Worm (Caenorhabditis elegans) whole organism, L3 larva: Measurements from ENCODE around the gene rbf-1.

Experiments
- R02D3.7 ChIP-seq: fragments of 150-350 bp; optimal IDR thresholded peaks from 2 replicates; lab custom pipeline; 2014; ENCODE audit warnings: missing biosample characterization, missing genetic modification characterization
- ZK546.5 ChIP-seq: sonication (generic microtip); optimal IDR thresholded peaks from 2 replicates; lab custom pipeline; 2017; ENCODE audit warnings: missing biosample characterization, missing genetic modification characterization
- aly-2 ChIP-seq: fragments of 150-350 bp; optimal IDR thresholded peaks from 2 replicates; lab custom pipeline; 2014; ENCODE audit warnings: missing biosample characterization, missing genetic modification characterization
- ama-1 ChIP-seq: fragments of 150-350 bp; optimal IDR thresholded peaks from 2 replicates; lab custom pipeline; 2018
- ceh-28 ChIP-seq: fragments of 150-350 bp; optimal IDR thresholded peaks from 2 replicates; lab custom pipeline; 2014; ENCODE audit warnings: missing biosample characterization, missing genetic modification reagents, missing genetic modification characterization
- ceh-9 ChIP-seq: sonication (generic microtip); optimal IDR thresholded peaks from 2 replicates; lab custom pipeline; 2018; ENCODE audit warnings: missing biosample characterization, missing genetic modification characterization
- egl-27 ChIP-seq: sonication (generic microtip); optimal IDR thresholded peaks from 4 replicates; lab custom pipeline; 2017; ENCODE audit warnings: missing biosample characterization, missing genetic modification reagents, missing genetic modification characterization
- egl-5 ChIP-seq: fragments of 150-350 bp; optimal IDR thresholded peaks from 2 replicates; lab custom pipeline; 2017; ENCODE audit warnings: missing biosample characterization, missing genetic modification reagents, missing genetic modification characterization, inconsistent platforms
- elt-1 ChIP-seq: fragments of 150-350 bp; optimal IDR thresholded peaks from 2 replicates; lab custom pipeline; 2014; ENCODE audit warnings: missing biosample characterization, missing genetic modification characterization
- elt-3 ChIP-seq, 3 experiments: fragments of 150-350 bp in 1 of 3; sonication (generic microtip) in 2 of 3; optimal IDR thresholded peaks; 2 replicates in 2 of 3; 4 replicates in 1 of 3; lab custom pipeline; 2014 to 2017; ENCODE audit warnings: missing biosample characterization in 3 of 3, missing genetic modification characterization in 3 of 3
- eor-1 ChIP-seq, 2 experiments: fragments of 150-350 bp; optimal IDR thresholded peaks; 2 replicates each; lab custom pipeline; 2014 to 2018; ENCODE audit warnings: missing biosample characterization in 2 of 2, missing genetic modification characterization in 2 of 2
- fkh-2 ChIP-seq: fragments of 150-350 bp; optimal IDR thresholded peaks from 2 replicates; lab custom pipeline; 2014; ENCODE audit warnings: missing biosample characterization, missing genetic modification reagents, missing genetic modification characterization
- hmg-11 ChIP-seq: sonication (generic microtip); optimal IDR thresholded peaks from 2 replicates; lab custom pipeline; 2016; ENCODE audit warnings: missing genetic modification characterization, missing compliant biosample characterization
- jun-1 ChIP-seq: fragments of 150-350 bp; optimal IDR thresholded peaks from 2 replicates; lab custom pipeline; 2014; ENCODE audit warnings: missing biosample characterization, missing genetic modification reagents, missing genetic modification characterization
- lin-15B ChIP-seq: fragments of 150-350 bp; optimal IDR thresholded peaks from 2 replicates; lab custom pipeline; 2014; ENCODE audit warnings: missing biosample characterization, missing genetic modification characterization
- lin-39 ChIP-seq: fragments of 150-350 bp; optimal IDR thresholded peaks from 2 replicates; lab custom pipeline; 2018; ENCODE audit warnings: missing biosample characterization, missing genetic modification reagents, missing genetic modification characterization
- mdl-1 ChIP-seq: fragments of 150-350 bp; optimal IDR thresholded peaks from 2 replicates; lab custom pipeline; 2014; ENCODE audit warnings: missing biosample characterization, missing genetic modification characterization
- mml-1 ChIP-seq: fragments of 150-350 bp; sonication (generic microtip); optimal IDR thresholded peaks from 3 replicates; lab custom pipeline; 2014; ENCODE audit warnings: missing biosample characterization, missing genetic modification characterization
- nfya-1 ChIP-seq: sonication (generic microtip); optimal IDR thresholded peaks from 2 replicates; lab custom pipeline; 2017; ENCODE audit warnings: missing genetic modification characterization, mild to moderate bottlenecking, missing compliant biosample characterization, antibody characterized with exemption, moderate library complexity; ENCODE audit not compliant: insufficient read depth
- nhr-11 ChIP-seq: fragments of 150-350 bp; optimal IDR thresholded peaks from 2 replicates; lab custom pipeline; 2014; ENCODE audit warnings: missing biosample characterization, missing genetic modification characterization
- nhr-12 ChIP-seq: fragments of 150-350 bp; optimal IDR thresholded peaks from 2 replicates; lab custom pipeline; 2014; ENCODE audit warnings: missing biosample characterization, missing genetic modification characterization
- nhr-23 ChIP-seq: fragments of 150-350 bp; optimal IDR thresholded peaks from 2 replicates; lab custom pipeline; 2014; ENCODE audit warnings: missing biosample characterization, missing genetic modification reagents, missing genetic modification characterization
- nhr-25 ChIP-seq: sonication (generic microtip); optimal IDR thresholded peaks from 2 replicates; lab custom pipeline; 2017; ENCODE audit warnings: missing biosample characterization, missing genetic modification characterization
- nhr-43 ChIP-seq: sonication (generic microtip); optimal IDR thresholded peaks from 2 replicates; lab custom pipeline; 2016; ENCODE audit warnings: mild to moderate bottlenecking, missing genetic modification characterization, missing compliant biosample characterization; ENCODE audit not compliant: poor library complexity, severe bottlenecking
- nhr-67 ChIP-seq: fragments of 150-350 bp; optimal IDR thresholded peaks from 2 replicates; lab custom pipeline; 2014; ENCODE audit warnings: missing biosample characterization, missing genetic modification characterization
- nhr-76 ChIP-seq: fragments of 150-350 bp; sonication (generic microtip); optimal IDR thresholded peaks from 5 replicates; lab custom pipeline; 2014; ENCODE audit warnings: missing biosample characterization, missing genetic modification characterization
- nhr-77 ChIP-seq: fragments of 150-350 bp; optimal IDR thresholded peaks from 2 replicates; lab custom pipeline; 2014; ENCODE audit warnings: missing biosample characterization, missing genetic modification characterization
- pha-4 ChIP-seq: fragments of 150-350 bp; optimal IDR thresholded peaks from 2 replicates; lab custom pipeline; 2014; ENCODE audit warnings: missing biosample characterization, missing genetic modification reagents, missing genetic modification characterization
- pqm-1 ChIP-seq: fragments of 150-350 bp; optimal IDR thresholded peaks from 2 replicates; lab custom pipeline; 2017; ENCODE audit warnings: missing biosample characterization, missing genetic modification characterization, inconsistent platforms
- sea-2 ChIP-seq: fragments of 150-350 bp; sonication (generic microtip); optimal IDR thresholded peaks from 4 replicates; lab custom pipeline; 2014; ENCODE audit warnings: missing biosample characterization, missing genetic modification reagents, missing genetic modification characterization
- skn-1 ChIP-seq: fragments of 150-350 bp; optimal IDR thresholded peaks from 2 replicates; lab custom pipeline; 2014; ENCODE audit warnings: missing biosample characterization, missing genetic modification characterization
- tbx-2 ChIP-seq: sonication (generic microtip); optimal IDR thresholded peaks from 2 replicates; lab custom pipeline; 2016; ENCODE audit warnings: mild to moderate bottlenecking, missing genetic modification characterization, missing compliant biosample characterization
- unc-39 ChIP-seq: sonication (generic microtip); optimal IDR thresholded peaks from 4 replicates; lab custom pipeline; 2017; ENCODE audit warnings: missing biosample characterization, missing genetic modification characterization
- unc-62 ChIP-seq: fragments of 150-350 bp; sonication (generic microtip); optimal IDR thresholded peaks from 4 replicates; lab custom pipeline; 2014; ENCODE audit warnings: missing biosample characterization, missing genetic modification reagents, missing genetic modification characterization

Gene rbf-1

ce11 chrIII:6705515-6705914 lies 30.0 kb downstream of the rbf-1 start, which contains the start of gene F37A4.6:
F37A4.6 (plus strand) TSS chrIII:6705815.
- TF ChIP-seq unc-39 (tag; lab: Kevin White, UChicago) (no peak), jun-1 (tag; lab: Kevin White, UChicago) (no peak), skn-1 (tag; lab: Kevin White, UChicago) (no peak), ZK546.5 (tag; lab: Kevin White, UChicago) (no peak), tbx-2 (no peak)
- TF ChIP-seq, all 47 proteins: peak for 0

- TF ChIP-seq ceh-28 (tag; lab: Kevin White, UChicago): peak; percentile 60
- peak; percentile 58 for TF ChIP-seq lin-15B (tag; lab: Kevin White, UChicago)
- TF ChIP-seq nhr-23: peak; percentile 51
- TF ChIP-seq elt-3 (tag; optimal IDR thresholded peaks at IDR 0.05; lab: Kevin White, UChicago): no peak
- peak; percentile 16 for TF ChIP-seq lin-39 (tag; lab: Kevin White, UChicago)
- no peak for TF ChIP-seq nfya-1
- TF ChIP-seq nhr-25 (tag; lab: Kevin White, UChicago): peak; percentile 48
- no peak for TF ChIP-seq nhr-12
Measured at ce11 chrIII:6709983-6710382, 34.4 kb downstream of the rbf-1 start, which contains the start of gene isw-1. isw-1 (minus strand) TSS chrIII:6710100.

- no peak for TF ChIP-seq nhr-11 (tag; lab: Kevin White, UChicago)
- no peak for TF ChIP-seq unc-39 (tag; lab: Kevin White, UChicago)
- no peak for TF ChIP-seq pqm-1
- TF ChIP-seq jun-1 (tag; lab: Kevin White, UChicago): no peak
- TF ChIP-seq nhr-67 (tag; lab: Kevin White, UChicago): no peak
- TF ChIP-seq nhr-77 (tag; lab: Kevin White, UChicago): no peak
- no peak for TF ChIP-seq nhr-76
- TF ChIP-seq egl-5 (tag; lab: Kevin White, UChicago): no peak
- TF ChIP-seq mdl-1 (tag; lab: Kevin White, UChicago): no peak
- no peak for TF ChIP-seq nhr-43 (tag; lab: Kevin White, UChicago)
- no peak for TF ChIP-seq mml-1
- no peak for TF ChIP-seq eor-1 (tag; optimal IDR thresholded peaks at IDR 0.05; lab: Kevin White, UChicago)
- TF ChIP-seq ama-1 (lab: Kevin White, UChicago): no peak
- no peak for TF ChIP-seq lin-15B (tag; lab: Kevin White, UChicago)
- no peak for TF ChIP-seq egl-27 (tag; lab: Kevin White, UChicago)
Measured at ce11 chrIII:6711590-6711989, 36.0 kb downstream of the rbf-1 start, which contains the start of gene F37A4.5. F37A4.5 (plus strand) TSS chrIII:6711890.

ce11 chrIII:6713266-6713665 lies 37.7 kb downstream of the rbf-1 start, which contains the start of gene F37A4.4:
F37A4.4 (plus strand) TSS chrIII:6713566.
- TF ChIP-seq hmg-11 (tag; lab: Kevin White, UChicago) (no peak), elt-1 (tag; lab: Kevin White, UChicago) (no peak)

- no peak for TF ChIP-seq lin-39 (tag; lab: Kevin White, UChicago)
- no peak for TF ChIP-seq fkh-2 (tag; lab: Kevin White, UChicago)
- no peak for TF ChIP-seq eor-1 (tag; optimal IDR thresholded peaks at IDR 0.05; lab: Kevin White, UChicago)
- no peak for TF ChIP-seq lin-15B (tag; lab: Kevin White, UChicago)
- TF ChIP-seq sea-2 (GFP tag; lab: Kevin White, UChicago): no peak
- TF ChIP-seq ceh-9 (tag; lab: Kevin White, UChicago): no peak
- no peak for TF ChIP-seq unc-39 (tag; lab: Kevin White, UChicago)
- TF ChIP-seq hmg-11 (tag; lab: Kevin White, UChicago): no peak
- no peak for TF ChIP-seq aly-2 (tag; lab: Kevin White, UChicago)
- TF ChIP-seq pha-4 (tag; lab: Kevin White, UChicago): no peak
- no peak for TF ChIP-seq nhr-11 (tag; lab: Kevin White, UChicago)
- TF ChIP-seq R02D3.7 (tag; lab: Kevin White, UChicago): no peak
- TF ChIP-seq unc-62 (GFP tag; lab: Kevin White, UChicago): no peak
- no peak for TF ChIP-seq skn-1 (tag; lab: Kevin White, UChicago)
- no peak for TF ChIP-seq egl-27 (tag; lab: Kevin White, UChicago)
Measured at ce11 chrIII:6718270-6718669, 42.7 kb downstream of the rbf-1 start, which contains the start of gene F37A4.3. F37A4.3 (plus strand) TSS chrIII:6718570.
